Worm (Caenorhabditis elegans) whole organism, early embryonic: ENCODE measurements around the gene F12E12.2.

Experiments used
- F13C5.2 ChIP-seq: sonication (generic microtip); optimal IDR thresholded peaks from 2 replicates; lab custom pipeline; 2017; ENCODE audit warnings: mild to moderate bottlenecking, missing genetic modification characterization, inconsistent platforms, missing compliant biosample characterization
- aly-1 ChIP-seq: sonication (generic microtip); optimal IDR thresholded peaks from 2 replicates; lab custom pipeline; 2016; ENCODE audit warnings: missing genetic modification characterization, missing compliant biosample characterization
- ama-1 ChIP-seq: fragments of 150-350 bp; optimal IDR thresholded peaks from 2 replicates; lab custom pipeline; 2014
- ceh-13 ChIP-seq: fragments of 200-800 bp; sonication (Bioruptor generic); optimal IDR thresholded peaks from 2 replicates; lab custom pipeline; 2018; ENCODE audit warnings: mild to moderate bottlenecking, missing genetic modification characterization, missing compliant biosample characterization
- ceh-36 ChIP-seq: sonication (generic microtip); optimal IDR thresholded peaks from 2 replicates; lab custom pipeline; 2016; ENCODE audit warnings: missing genetic modification characterization, inconsistent platforms, missing compliant biosample characterization
- hmbx-1 ChIP-seq: sonication (generic microtip); optimal IDR thresholded peaks from 2 replicates; lab custom pipeline; 2016; ENCODE audit warnings: mild to moderate bottlenecking, missing genetic modification characterization, missing compliant biosample characterization
- hnd-1 ChIP-seq: sonication (generic microtip); optimal IDR thresholded peaks from 2 replicates; lab custom pipeline; 2016; ENCODE audit warnings: missing genetic modification characterization, missing compliant biosample characterization
- sea-1 ChIP-seq: fragments of 200-800 bp; sonication (Bioruptor generic); conservative IDR thresholded peaks from 2 replicates; pipeline ENCODE4 v1.3.6; 2022; ENCODE audit warnings: missing genetic modification characterization, missing compliant biosample characterization
- tbx-37 ChIP-seq: fragments of 200-800 bp; sonication (Bioruptor generic); conservative IDR thresholded peaks from 2 replicates; pipeline ENCODE4 v1.3.6; 2022; ENCODE audit warnings: missing genetic modification reagents, missing genetic modification characterization, missing compliant biosample characterization
- tra-4 ChIP-seq: sonication (generic microtip); optimal IDR thresholded peaks from 2 replicates; lab custom pipeline; 2017; ENCODE audit warnings: missing genetic modification characterization, missing compliant biosample characterization

DNA sequence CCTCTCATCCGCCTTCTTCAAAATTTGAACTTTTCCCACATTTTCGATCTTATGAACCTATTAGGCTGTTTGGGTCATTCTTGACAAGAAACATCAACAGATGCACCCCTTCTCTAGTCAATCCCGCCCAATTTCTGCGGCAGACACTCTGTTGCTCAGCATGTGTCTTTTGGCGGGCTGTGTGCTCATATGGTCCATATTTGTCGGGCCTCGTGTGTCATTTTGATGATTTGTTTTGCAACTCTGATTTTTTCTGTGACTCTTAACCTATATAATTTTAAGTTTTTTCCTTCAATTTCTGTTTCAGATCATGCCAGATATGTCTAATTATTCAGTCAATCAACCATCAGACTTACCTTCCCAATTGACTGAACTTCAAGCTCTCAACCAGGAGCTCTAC is 47.4 kb downstream of the F12E12.2 start, which contains the start of gene T24E12.13:
- TF ChIP-seq aly-1 (tag; lab: Kevin White, UChicago) (no peak), tra-4 (tag; lab: Kevin White, UChicago) (no peak), ama-1 (lab: Kevin White, UChicago) (no peak), hmbx-1 (no peak), hnd-1 (tag; lab: Kevin White, UChicago) (no peak), tbx-37 (no peak), ceh-36 (no peak), ceh-13 (GFP tag; lab: Kevin White, UChicago) (no peak), sea-1 (GFP tag; lab: Robert Waterston, UW) (no peak), F13C5.2 (tag; lab: Kevin White, UChicago) (no peak)
